Fruit fly (Drosophila melanogaster) whole organism: ENCODE measurements around the gene schlank.

Experiments used
- CG8478 ChIP-seq: fragments of >200 bp; optimal IDR thresholded peaks from 2 replicates; lab custom pipeline; 2018; ENCODE audit warnings: inconsistent platforms
- Dll ChIP-seq: fragments of >200 bp; optimal IDR thresholded peaks from 2 replicates; lab custom pipeline; 2017
- EcR ChIP-seq, 2 experiments: fragments of >200 bp; optimal IDR thresholded peaks; 2 replicates each; lab custom pipeline; 2017; ENCODE audit warnings: missing biosample characterization in 2 of 2, missing genetic modification characterization in 2 of 2, missing genetic modification reagents in 2 of 2
- pan ChIP-seq: fragments of >200 bp; optimal IDR thresholded peaks from 2 replicates; lab custom pipeline; 2017
- psq ChIP-seq: fragments of >200 bp; optimal IDR thresholded peaks from 2 replicates; lab custom pipeline; 2017
- usp ChIP-seq: fragments of >200 bp; optimal IDR thresholded peaks from 2 replicates; lab custom pipeline; 2017; ENCODE audit warnings: missing biosample characterization, missing genetic modification characterization, mixed read lengths

schlank gene

DNA sequence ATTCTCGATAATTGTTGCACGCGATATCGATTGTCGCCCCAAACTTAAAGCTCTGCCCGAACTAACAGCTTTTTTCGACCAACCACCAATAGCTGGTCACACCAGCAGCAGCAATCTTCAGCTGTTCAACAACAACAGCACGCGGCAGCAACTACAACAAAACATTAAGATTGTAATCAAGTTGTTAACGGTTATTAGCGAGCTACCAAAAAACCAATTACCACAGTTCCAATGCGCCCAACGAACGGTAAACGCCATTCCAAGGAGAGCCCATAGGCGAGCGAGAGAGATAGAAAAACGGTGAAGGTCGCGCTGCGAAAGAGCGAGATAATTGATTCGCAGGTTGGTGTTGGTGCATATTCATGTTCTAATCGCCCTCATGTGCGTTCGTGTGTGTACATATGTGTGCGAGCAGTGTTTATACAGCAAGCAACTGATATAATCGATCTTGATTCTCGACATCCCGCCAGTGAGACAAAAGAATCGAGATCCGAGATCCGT, 47.1 kb downstream of the schlank start, which contains the start of gene Efr:
TSS of gene Efr (plus strand) at position 113 of the 501 bp plus-strand sequence.
- TF ChIP-seq pan (no peak), Dll (lab: Kevin White, UChicago) (no peak), CG8478 (lab: Kevin White, UChicago) (no peak), usp (GFP tag; lab: Kevin White, UChicago) (no peak), psq (lab: Kevin White, UChicago) (no peak)

DNA sequence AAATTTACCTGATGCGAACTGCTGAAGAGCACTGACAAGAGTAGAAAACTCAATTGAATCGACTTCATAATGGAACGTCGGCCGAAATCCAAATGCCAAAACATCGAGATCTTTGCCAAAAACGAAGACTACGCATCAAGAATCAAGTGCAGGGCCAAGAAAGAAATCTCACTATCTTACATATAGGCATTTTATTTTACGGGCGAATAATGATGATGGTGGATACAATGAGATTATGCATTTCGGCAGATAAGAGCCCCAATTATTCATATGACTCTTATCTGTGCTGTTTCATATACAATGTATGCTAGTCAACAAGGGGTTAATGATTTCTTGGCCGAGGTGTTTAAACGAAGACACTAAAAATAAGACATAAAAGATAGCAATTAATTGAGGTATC, 47.8 kb downstream of the schlank start, which contains the start of gene Btnd:
TSS of gene Btnd (minus strand) at position 101 of the 400 bp plus-strand sequence.
- TF ChIP-seq usp (GFP tag; lab: Kevin White, UChicago) = no peak

DNA sequence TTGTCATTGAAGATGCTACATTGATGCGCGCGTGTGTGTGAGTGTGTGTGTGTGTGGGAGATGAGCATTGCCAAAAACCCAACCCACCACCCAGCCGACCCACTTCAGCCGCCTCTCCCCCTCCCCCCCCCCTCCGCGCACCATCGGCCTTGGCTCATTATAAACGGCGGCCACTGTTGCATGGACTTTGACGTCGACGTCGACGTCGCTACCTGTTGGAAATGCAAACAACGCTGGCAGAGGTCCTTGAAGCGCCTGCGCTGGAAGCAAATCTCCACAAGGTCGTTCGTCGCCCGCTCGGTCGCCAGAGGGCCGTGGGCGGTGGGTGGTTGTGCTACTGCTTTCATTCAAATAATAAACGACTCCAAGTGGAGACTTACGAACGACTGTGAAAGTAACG, 50.4 kb downstream of the schlank start:
- no peak for TF ChIP-seq Dll (lab: Kevin White, UChicago)
- TF ChIP-seq EcR (GFP tag; optimal IDR thresholded peaks at IDR 0.05; lab: Kevin White, UChicago) = no peak
- no peak for TF ChIP-seq pan
- TF ChIP-seq usp (GFP tag; lab: Kevin White, UChicago) = no peak
- no peak for TF ChIP-seq CG8478 (lab: Kevin White, UChicago)
- no peak for TF ChIP-seq psq (lab: Kevin White, UChicago)
